Worm (Caenorhabditis elegans) whole organism, L4 larva: ENCODE data around the gene marc-5.

Experiments
- Y5F2A.4 ChIP-seq: fragments of 200-800 bp; sonication (Bioruptor generic); optimal IDR thresholded peaks from 2 replicates; lab custom pipeline; 2018; ENCODE audit warnings: mild to moderate bottlenecking, missing genetic modification characterization, missing compliant biosample characterization
- daf-12 ChIP-seq: fragments of 150-350 bp; optimal IDR thresholded peaks from 2 replicates; lab custom pipeline; 2014; ENCODE audit warnings: missing biosample characterization, missing genetic modification reagents, missing genetic modification characterization
- dve-1 ChIP-seq: sonication (generic microtip); optimal IDR thresholded peaks from 2 replicates; lab custom pipeline; 2017; ENCODE audit warnings: antibody characterized with exemption, mild to moderate bottlenecking, missing genetic modification characterization, missing compliant biosample characterization; ENCODE audit not compliant: insufficient read depth
- fos-1 ChIP-seq: fragments of 150-350 bp; optimal IDR thresholded peaks from 2 replicates; lab custom pipeline; 2014; ENCODE audit warnings: missing biosample characterization, missing genetic modification characterization
- hlh-11 ChIP-seq: fragments of 200-800 bp; sonication (Bioruptor generic); optimal IDR thresholded peaks from 2 replicates; lab custom pipeline; 2018; ENCODE audit warnings: mild to moderate bottlenecking, missing genetic modification characterization, missing compliant biosample characterization
- lin-1 ChIP-seq: fragments of 200-800 bp; sonication (Bioruptor generic); IDR thresholded peaks from 2 replicates; pipeline ENCODE4 v1.3.6; 2022; ENCODE audit warnings: missing genetic modification reagents, missing genetic modification characterization, missing compliant biosample characterization
- lsy-2 ChIP-seq, 2 experiments: fragments of 150-350 bp in 1 of 2; sonication (generic microtip) in 1 of 2; optimal IDR thresholded peaks; 2 replicates each; lab custom pipeline; 2014 to 2017; ENCODE audit warnings: missing biosample characterization in 2 of 2, missing genetic modification characterization in 2 of 2
- nhr-11 ChIP-seq: fragments of 150-350 bp; optimal IDR thresholded peaks from 2 replicates; lab custom pipeline; 2014; ENCODE audit warnings: missing biosample characterization, missing genetic modification characterization
- unc-130 ChIP-seq: sonication (generic microtip); optimal IDR thresholded peaks from 2 replicates; lab custom pipeline; 2016; ENCODE audit warnings: missing genetic modification reagents, missing genetic modification characterization, missing compliant biosample characterization

ce11 chrII:12369202-12369601 lies 10.1 kb downstream of the marc-5 start:
- TF ChIP-seq hlh-11 (no peak), daf-12 (tag; lab: Kevin White, UChicago) (no peak), unc-130 (no peak), lin-1 (GFP tag; lab: Robert Waterston, UW) (no peak), fos-1 (tag; lab: Kevin White, UChicago) (no peak), nhr-11 (tag; lab: Kevin White, UChicago) (no peak), dve-1 (no peak), Y5F2A.4 (GFP tag; lab: Kevin White, UChicago) (no peak), lsy-2 (tag; optimal IDR thresholded peaks at IDR 0.05; lab: Kevin White, UChicago) (no peak)
